Worm (Caenorhabditis elegans) whole organism, young adult: ENCODE data around the gene sedl-1.

Experiments
- B0336.3 ChIP-seq: fragments of 200-800 bp; sonication (Bioruptor generic); IDR thresholded peaks from 2 replicates; pipeline ENCODE4 v1.3.6; 2022; ENCODE audit warnings: missing genetic modification characterization, missing compliant biosample characterization
- C17E4.6 ChIP-seq: fragments of 200-800 bp; sonication (Bioruptor generic); IDR thresholded peaks from 2 replicates; pipeline ENCODE4 v1.3.6; 2022; ENCODE audit warnings: missing genetic modification reagents, missing genetic modification characterization, missing compliant biosample characterization
- F10E7.11 ChIP-seq: sonication (generic microtip); optimal IDR thresholded peaks from 2 replicates; lab custom pipeline; 2017; ENCODE audit warnings: mild to moderate bottlenecking, missing genetic modification characterization, moderate library complexity, missing compliant biosample characterization
- F33H1.4 ChIP-seq: fragments of 200-800 bp; sonication (Bioruptor generic); IDR thresholded peaks from 2 replicates; pipeline ENCODE4 v1.3.6; 2022; ENCODE audit warnings: missing genetic modification reagents, missing genetic modification characterization, missing compliant biosample characterization
- F49E8.2 ChIP-seq: sonication (generic microtip); optimal IDR thresholded peaks from 3 replicates; lab custom pipeline; 2017; ENCODE audit warnings: missing genetic modification characterization, mild to moderate bottlenecking, missing compliant biosample characterization, antibody characterized with exemption, moderate library complexity; ENCODE audit not compliant: insufficient read depth
- F52B5.7 ChIP-seq: sonication (generic microtip); optimal IDR thresholded peaks from 2 replicates; lab custom pipeline; 2016; ENCODE audit warnings: mild to moderate bottlenecking, missing genetic modification characterization, missing compliant biosample characterization
- K11D2.4 ChIP-seq: fragments of 200-800 bp; sonication (Bioruptor generic); IDR thresholded peaks from 2 replicates; pipeline ENCODE4 v1.3.6; 2022; ENCODE audit warnings: missing genetic modification reagents, missing genetic modification characterization, missing compliant biosample characterization
- T07F8.4 ChIP-seq: sonication (generic microtip); optimal IDR thresholded peaks from 2 replicates; lab custom pipeline; 2016; ENCODE audit warnings: mild to moderate bottlenecking, missing genetic modification characterization, moderate library complexity, missing compliant biosample characterization
- T26A5.8 ChIP-seq: sonication (generic microtip); optimal IDR thresholded peaks from 2 replicates; lab custom pipeline; 2016; ENCODE audit warnings: missing genetic modification characterization, missing compliant biosample characterization
- Y53F4B.3 ChIP-seq: fragments of 200-800 bp; sonication (Bioruptor generic); IDR thresholded peaks from 2 replicates; pipeline ENCODE4 v1.3.6; 2022; ENCODE audit warnings: missing genetic modification reagents, missing genetic modification characterization, missing compliant biosample characterization
- Y56A3A.18 ChIP-seq: fragments of 200-800 bp; sonication (Bioruptor generic); IDR thresholded peaks from 2 replicates; pipeline ENCODE4 v1.3.6; 2022; ENCODE audit warnings: missing genetic modification reagents, missing genetic modification characterization, missing compliant biosample characterization
- atf-7 ChIP-seq: sonication (generic microtip); optimal IDR thresholded peaks from 2 replicates; lab custom pipeline; 2017; ENCODE audit warnings: mild to moderate bottlenecking, missing genetic modification characterization, missing compliant biosample characterization
- athp-1 ChIP-seq: sonication (generic microtip); optimal IDR thresholded peaks from 2 replicates; lab custom pipeline; 2017; ENCODE audit warnings: mild to moderate bottlenecking, missing genetic modification characterization, missing compliant biosample characterization
- attf-3 ChIP-seq: fragments of 200-800 bp; sonication (Bioruptor generic); conservative IDR thresholded peaks from 2 replicates; pipeline ENCODE4 v1.3.6; 2022; ENCODE audit warnings: missing genetic modification reagents, missing genetic modification characterization, missing compliant biosample characterization
- attf-5 ChIP-seq: fragments of 200-800 bp; sonication (Bioruptor generic); optimal IDR thresholded peaks from 2 replicates; lab custom pipeline; 2018; ENCODE audit warnings: mild to moderate bottlenecking, missing genetic modification characterization, missing compliant biosample characterization
- bed-1 ChIP-seq: fragments of 200-800 bp; sonication (Bioruptor generic); IDR thresholded peaks from 2 replicates; pipeline ENCODE4 v1.3.6; 2022; ENCODE audit warnings: missing genetic modification reagents, missing genetic modification characterization, missing compliant biosample characterization
- ceh-27 ChIP-seq: fragments of 200-800 bp; sonication (Bioruptor generic); optimal IDR thresholded peaks from 2 replicates; lab custom pipeline; 2018; ENCODE audit warnings: mild to moderate bottlenecking, missing genetic modification characterization, moderate library complexity, missing compliant biosample characterization
- ceh-58 ChIP-seq: fragments of 200-800 bp; sonication (Bioruptor generic); IDR thresholded peaks from 2 replicates; pipeline ENCODE4 v1.3.6; 2022; ENCODE audit warnings: missing genetic modification characterization, missing compliant biosample characterization
- ceh-79 ChIP-seq: sonication (generic microtip); optimal IDR thresholded peaks from 2 replicates; lab custom pipeline; 2017; ENCODE audit warnings: mild to moderate bottlenecking, missing genetic modification characterization, missing compliant biosample characterization
- die-1 ChIP-seq: sonication (generic microtip); optimal IDR thresholded peaks from 2 replicates; lab custom pipeline; 2016; ENCODE audit warnings: missing genotype, mild to moderate bottlenecking, missing genetic modification characterization, missing compliant biosample characterization
- efl-1 ChIP-seq: fragments of 150-350 bp; optimal IDR thresholded peaks from 2 replicates; lab custom pipeline; 2014; ENCODE audit warnings: missing biosample characterization, missing genetic modification reagents, missing genetic modification characterization
- egl-18 ChIP-seq: fragments of 200-800 bp; sonication (Bioruptor generic); IDR thresholded peaks from 2 replicates; pipeline ENCODE4 v1.3.6; 2022; ENCODE audit warnings: missing genetic modification reagents, missing genetic modification characterization, missing compliant biosample characterization
- fkh-3 ChIP-seq: sonication (generic microtip); optimal IDR thresholded peaks from 2 replicates; lab custom pipeline; 2016; ENCODE audit warnings: mild to moderate bottlenecking, missing genetic modification characterization, missing compliant biosample characterization
- gei-17 ChIP-seq: fragments of 200-800 bp; sonication (Bioruptor generic); optimal IDR thresholded peaks from 2 replicates; lab custom pipeline; 2018; ENCODE audit warnings: mild to moderate bottlenecking, missing genetic modification characterization, missing compliant biosample characterization
- hlh-12 ChIP-seq: sonication (generic microtip); optimal IDR thresholded peaks from 2 replicates; lab custom pipeline; 2016; ENCODE audit warnings: missing genetic modification characterization, missing compliant biosample characterization
- hrde-1 ChIP-seq: sonication (generic microtip); optimal IDR thresholded peaks from 2 replicates; lab custom pipeline; 2016; ENCODE audit warnings: missing genetic modification characterization, mild to moderate bottlenecking, missing compliant biosample characterization, moderate library complexity, missing genotype, missing genetic modification reagents, borderline replicate concordance
- hsf-1 ChIP-seq: fragments of 200-800 bp; sonication (Bioruptor generic); IDR thresholded peaks from 2 replicates; pipeline ENCODE4 v1.3.6; 2022; ENCODE audit warnings: missing genetic modification reagents, missing genetic modification characterization, missing compliant biosample characterization
- let-607 ChIP-seq, 2 experiments: fragments of 200-800 bp in 1 of 2; sonication (Bioruptor generic) in 1 of 2; sonication (generic microtip) in 1 of 2; optimal IDR thresholded peaks; 2 replicates each; lab custom pipeline; 2016 to 2018; ENCODE audit warnings: mild to moderate bottlenecking in 2 of 2, missing compliant biosample characterization in 2 of 2, missing genetic modification characterization in 2 of 2, moderate library complexity in 2 of 2, missing genotype in 1 of 2
- lin-40 ChIP-seq: sonication (generic microtip); optimal IDR thresholded peaks from 2 replicates; lab custom pipeline; 2016; ENCODE audit warnings: missing genetic modification characterization, mild to moderate bottlenecking, missing compliant biosample characterization, missing genotype, missing genetic modification reagents
- madf-10 ChIP-seq: sonication (generic microtip); optimal IDR thresholded peaks from 2 replicates; lab custom pipeline; 2016; ENCODE audit warnings: mild to moderate bottlenecking, missing genetic modification characterization, missing compliant biosample characterization
- madf-8 ChIP-seq: fragments of 200-800 bp; sonication (Bioruptor generic); conservative IDR thresholded peaks from 2 replicates; pipeline ENCODE4 v1.3.6; 2022; ENCODE audit warnings: missing genetic modification reagents, missing genetic modification characterization, missing compliant biosample characterization
- mel-28 ChIP-seq: sonication (generic microtip); optimal IDR thresholded peaks from 2 replicates; lab custom pipeline; 2016; ENCODE audit warnings: borderline replicate concordance, mild to moderate bottlenecking, missing genetic modification characterization, missing compliant biosample characterization
- nfya-1 ChIP-seq: sonication (generic microtip); optimal IDR thresholded peaks from 2 replicates; lab custom pipeline; 2017; ENCODE audit warnings: antibody characterized with exemption, missing compliant biosample characterization, missing genetic modification characterization, borderline replicate concordance; ENCODE audit not compliant: insufficient read depth
- nfyb-1 ChIP-seq: fragments of 200-800 bp; sonication (Bioruptor generic); IDR thresholded peaks from 2 replicates; pipeline ENCODE4 v1.3.6; 2022; ENCODE audit warnings: missing genetic modification reagents, missing genetic modification characterization, missing compliant biosample characterization
- nhr-120 ChIP-seq: fragments of 200-800 bp; sonication (Bioruptor generic); IDR thresholded peaks from 2 replicates; pipeline ENCODE4 v1.3.6; 2022; ENCODE audit warnings: missing genetic modification characterization, missing compliant biosample characterization
- nhr-27 ChIP-seq: fragments of 200-800 bp; sonication (Bioruptor generic); optimal IDR thresholded peaks from 2 replicates; lab custom pipeline; 2018; ENCODE audit warnings: mild to moderate bottlenecking, missing genetic modification characterization, moderate library complexity, missing compliant biosample characterization
- rec-8 ChIP-seq, 2 experiments: sonication (generic microtip); optimal IDR thresholded peaks; 2 replicates each; lab custom pipeline; 2016; ENCODE audit warnings: mild to moderate bottlenecking in 2 of 2, missing genetic modification characterization in 2 of 2, missing genetic modification reagents in 2 of 2, missing genotype in 2 of 2, missing biosample characterization in 1 of 2, missing compliant biosample characterization in 1 of 2, moderate library complexity in 1 of 2
- sea-2 ChIP-seq: fragments of 200-800 bp; sonication (Bioruptor generic); IDR thresholded peaks from 2 replicates; pipeline ENCODE4 v1.3.6; 2022; ENCODE audit warnings: missing genetic modification characterization, missing compliant biosample characterization
- snpc-3.4 ChIP-seq: sonication (generic microtip); optimal IDR thresholded peaks from 2 replicates; lab custom pipeline; 2017; ENCODE audit warnings: missing genetic modification characterization, mild to moderate bottlenecking, missing compliant biosample characterization, antibody characterized with exemption, moderate library complexity, missing genotype, missing genetic modification reagents
- tbx-9 ChIP-seq: sonication (generic microtip); optimal IDR thresholded peaks from 2 replicates; lab custom pipeline; 2016; ENCODE audit warnings: borderline replicate concordance, missing genetic modification characterization, inconsistent platforms, missing compliant biosample characterization
- tlf-1 ChIP-seq: fragments of 200-800 bp; sonication (Bioruptor generic); optimal IDR thresholded peaks from 2 replicates; lab custom pipeline; 2018; ENCODE audit warnings: mild to moderate bottlenecking, missing genetic modification characterization, missing compliant biosample characterization
- xnd-1 ChIP-seq: sonication (generic microtip); optimal IDR thresholded peaks from 2 replicates; lab custom pipeline; 2016; ENCODE audit warnings: missing genotype, missing genetic modification reagents, missing genetic modification characterization, missing compliant biosample characterization
- zfh-2 ChIP-seq: fragments of 200-800 bp; sonication (Bioruptor generic); conservative IDR thresholded peaks from 2 replicates; pipeline ENCODE4 v1.3.6; 2022; ENCODE audit warnings: missing genetic modification reagents, missing genetic modification characterization, missing compliant biosample characterization
- ztf-18 ChIP-seq: sonication (generic microtip); optimal IDR thresholded peaks from 2 replicates; lab custom pipeline; 2016; ENCODE audit warnings: missing genotype, mild to moderate bottlenecking, missing genetic modification characterization, missing compliant biosample characterization
- ztf-22 ChIP-seq: fragments of 200-800 bp; sonication (Bioruptor generic); optimal IDR thresholded peaks from 2 replicates; lab custom pipeline; 2018; ENCODE audit warnings: mild to moderate bottlenecking, missing genetic modification characterization, moderate library complexity, missing compliant biosample characterization
- ztf-26 ChIP-seq: sonication (generic microtip); optimal IDR thresholded peaks from 2 replicates; lab custom pipeline; 2017; ENCODE audit warnings: missing genetic modification characterization, missing compliant biosample characterization
- ztf-3 ChIP-seq: fragments of 200-800 bp; sonication (Bioruptor generic); optimal IDR thresholded peaks from 2 replicates; lab custom pipeline; 2018; ENCODE audit warnings: mild to moderate bottlenecking, missing genetic modification characterization, missing compliant biosample characterization
- ztf-6 ChIP-seq: fragments of 200-800 bp; sonication (Bioruptor generic); IDR thresholded peaks from 2 replicates; pipeline ENCODE4 v1.3.6; 2022; ENCODE audit warnings: missing genetic modification reagents, missing genetic modification characterization, missing compliant biosample characterization

The sedl-1 gene

DNA sequence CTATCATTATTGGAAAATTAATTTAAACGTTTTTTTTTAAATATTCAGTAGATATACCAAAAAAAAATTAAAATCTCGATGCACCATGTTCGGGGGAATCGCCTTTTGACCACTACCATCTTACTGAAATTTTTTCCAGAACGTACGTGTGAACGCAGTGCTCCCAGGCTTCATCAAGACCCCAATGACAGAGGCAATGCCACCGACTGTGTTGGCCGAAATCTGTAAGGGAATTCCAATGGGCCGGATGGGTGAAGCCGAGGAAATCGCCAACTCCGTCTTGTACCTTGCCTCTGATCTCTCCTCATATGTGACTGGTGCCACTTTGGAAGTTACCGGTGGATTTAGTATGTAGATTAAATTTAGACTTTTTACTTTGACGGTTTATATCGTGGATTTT, 48.7 kb upstream of the sedl-1 start (continued):
- no peak for TF ChIP-seq hlh-12 (tag; lab: Kevin White, UChicago)
- no peak for TF ChIP-seq madf-10 (tag; lab: Kevin White, UChicago)
- no peak for TF ChIP-seq xnd-1 (tag; lab: Kevin White, UChicago)
- no peak for TF ChIP-seq F33H1.4 (GFP tag; lab: Robert Waterston, UW)
- no peak for TF ChIP-seq ztf-18
- TF ChIP-seq B0336.3 (GFP tag; lab: Robert Waterston, UW): no peak
- no peak for TF ChIP-seq ceh-79 (tag; lab: Kevin White, UChicago)
- no peak for TF ChIP-seq snpc-3.4 (tag; lab: Kevin White, UChicago)
- TF ChIP-seq hsf-1 (GFP tag; lab: Robert Waterston, UW): 0 out of 2 replicates have a peak, but pooled peaks have one; percentile 22
- TF ChIP-seq Y53F4B.3: no peak
- no peak for TF ChIP-seq tbx-9 (tag; lab: Kevin White, UChicago)
- TF ChIP-seq let-607 (tag; optimal IDR thresholded peaks at IDR 0.05; lab: Kevin White, UChicago): no peak
- no peak for TF ChIP-seq T07F8.4 (tag; lab: Kevin White, UChicago)
- no peak for TF ChIP-seq attf-3 (GFP tag; lab: Robert Waterston, UW)
- no peak for TF ChIP-seq attf-5 (GFP tag; lab: Kevin White, UChicago)
- no peak for TF ChIP-seq ztf-3 (GFP tag; lab: Kevin White, UChicago)
- TF ChIP-seq C17E4.6 (GFP tag; lab: Robert Waterston, UW): no peak
- TF ChIP-seq madf-8: no peak
- no peak for TF ChIP-seq fkh-3
- TF ChIP-seq sea-2 (GFP tag; lab: Robert Waterston, UW): no peak
- TF ChIP-seq efl-1 (GFP tag; lab: Kevin White, UChicago): no peak
- TF ChIP-seq die-1 (tag; lab: Kevin White, UChicago): no peak
- no peak for TF ChIP-seq ztf-22 (GFP tag; lab: Kevin White, UChicago)
- TF ChIP-seq hrde-1 (tag; lab: Kevin White, UChicago): no peak
- peak; percentile 23 for TF ChIP-seq athp-1
- TF ChIP-seq nfyb-1 (GFP tag; lab: Robert Waterston, UW): peak; percentile 59; the same call in 1 of the 2 replicates
- no peak for TF ChIP-seq rec-8 (tag; optimal IDR thresholded peaks at IDR 0.05; lab: Kevin White, UChicago)
- no peak for TF ChIP-seq lin-40 (tag; lab: Kevin White, UChicago)
- no peak for TF ChIP-seq K11D2.4 (GFP tag; lab: Robert Waterston, UW)
- no peak for TF ChIP-seq ztf-26 (tag; lab: Kevin White, UChicago)
- TF ChIP-seq mel-28 (tag; lab: Kevin White, UChicago): no peak
- TF ChIP-seq bed-1 (GFP tag; lab: Robert Waterston, UW): no peak
- no peak for TF ChIP-seq atf-7 (tag; lab: Kevin White, UChicago)
- TF ChIP-seq ceh-58: 0 out of 2 replicates have a peak, but pooled peaks have one; percentile 50
- TF ChIP-seq nhr-120 (GFP tag; lab: Robert Waterston, UW): 0 out of 2 replicates have a peak, but pooled peaks have one; percentile 16
- TF ChIP-seq ceh-27 (GFP tag; lab: Kevin White, UChicago): no peak
- no peak for TF ChIP-seq nfya-1
- no peak for TF ChIP-seq F49E8.2
- no peak for TF ChIP-seq gei-17 (GFP tag; lab: Kevin White, UChicago)
- TF ChIP-seq F52B5.7: peak; percentile 27
- no peak for TF ChIP-seq egl-18 (GFP tag; lab: Robert Waterston, UW)
- TF ChIP-seq F10E7.11 (tag; lab: Kevin White, UChicago): no peak
- TF ChIP-seq ztf-6 (GFP tag; lab: Robert Waterston, UW): no peak
- TF ChIP-seq Y56A3A.18 (GFP tag; lab: Robert Waterston, UW): no peak; the same call in 1 of the 2 replicates
- TF ChIP-seq T26A5.8 (tag; lab: Kevin White, UChicago): no peak
- TF ChIP-seq zfh-2 (GFP tag; lab: Robert Waterston, UW): no peak
- TF ChIP-seq nhr-27 (tag; lab: Kevin White, UChicago): no peak
- TF ChIP-seq tlf-1 (GFP tag; lab: Kevin White, UChicago): no peak
